Fruit fly (Drosophila melanogaster): ENCODE results near the gene sens-2.

Gene sens-2

DNA sequence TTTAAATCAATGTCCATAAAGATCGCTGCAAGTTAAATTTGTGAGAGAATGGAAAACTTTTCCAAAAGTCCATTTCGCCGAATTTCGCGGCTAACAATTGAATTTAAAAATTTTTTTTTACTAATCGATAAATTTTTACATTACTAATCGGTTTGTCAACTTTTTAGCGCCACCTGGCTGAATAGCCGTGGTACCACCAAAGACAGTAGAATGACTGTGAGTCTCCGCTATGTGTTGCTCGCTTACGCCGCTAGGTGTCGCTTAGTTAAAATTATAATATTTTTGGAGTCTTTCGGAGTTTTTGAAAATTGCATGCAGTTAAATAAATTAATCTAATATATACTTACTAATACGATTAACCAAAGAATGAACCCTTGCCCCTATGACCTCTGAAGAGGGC is 24.3 kb upstream of the sens-2 start (continued):
- peak; percentile 52 for TF ChIP-seq Bdp1 (GFP tag; optimal IDR thresholded peaks at IDR 0.05)
- TF ChIP-seq kni (GFP tag; optimal IDR thresholded peaks at IDR 0.05), result no peak
- TF ChIP-seq ara (GFP tag; IDR thresholded peaks at IDR 0.05), result no peak
- TF ChIP-seq oc (tag; optimal IDR thresholded peaks at IDR 0.05), result no peak
- no peak for TF ChIP-seq yki (optimal IDR thresholded peaks at IDR 0.05)

DNA sequence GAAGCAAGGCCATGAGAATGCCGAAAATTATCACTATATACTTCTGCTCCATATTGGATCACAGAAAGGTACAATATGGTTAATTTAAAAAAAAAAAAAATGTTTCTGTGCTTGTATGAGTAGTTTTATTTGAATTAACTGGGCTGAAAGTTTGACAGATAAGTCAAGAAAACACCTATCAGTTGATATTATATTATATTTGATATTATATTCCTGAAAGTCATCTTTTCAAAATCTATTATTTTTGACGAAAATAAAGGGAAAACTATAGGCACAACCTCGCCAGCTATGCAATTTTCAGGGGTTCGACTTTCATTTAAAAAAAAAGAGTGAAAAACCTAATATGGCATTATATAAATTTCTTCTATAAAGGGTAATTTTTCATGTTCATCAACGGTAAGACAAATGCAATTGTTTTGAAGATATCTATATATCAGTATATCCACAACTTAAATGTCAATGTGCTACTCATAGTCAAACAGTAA is 22.9 kb upstream of the sens-2 start, which contains the start of the genes nrv2 and CG43610:
Gene nrv2, minus strand, starts transcription at position 101 of the 485 bp plus-strand sequence.
Gene CG43610, plus strand, starts transcription at position 435 of the 485 bp plus-strand sequence.
- TF ChIP-seq NFAT (GFP tag; IDR thresholded peaks at IDR 0.05) (no peak), ci (GFP tag; IDR thresholded peaks at IDR 0.05) (no peak)

DNA sequence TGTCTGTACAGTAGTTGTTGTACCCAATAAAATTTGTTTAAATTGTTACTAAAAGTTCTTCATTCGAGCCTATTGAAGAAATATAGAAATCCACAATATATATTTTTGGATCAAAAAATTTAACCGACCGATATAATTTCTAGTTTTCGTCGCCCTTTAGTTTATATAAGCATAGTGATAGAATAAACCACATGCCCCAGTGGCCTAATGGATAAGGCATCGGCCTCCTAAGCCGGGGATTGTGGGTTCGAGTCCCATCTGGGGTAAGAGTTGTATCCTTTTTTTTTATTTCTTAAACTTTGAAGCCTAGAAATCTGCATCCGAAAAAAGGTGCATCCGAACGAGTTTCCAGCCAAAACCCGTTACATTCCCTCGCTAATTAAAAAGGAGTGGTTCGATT is 22.2 kb upstream of the sens-2 start:
- peak; percentile 42; the same call in 2 of the 3 replicates for TF ChIP-seq CG16813 (GFP tag; IDR thresholded peaks at IDR 0.05; ENCODE audit: partially characterized antibody)
- TF ChIP-seq CG16863 (GFP tag; optimal IDR thresholded peaks at IDR 0.05), result no peak
- TF ChIP-seq Hsf (GFP tag; optimal IDR thresholded peaks at IDR 0.05), result no peak
- TF ChIP-seq Opbp (GFP tag; IDR thresholded peaks at IDR 0.05; ENCODE audit: partially characterized antibody), result 0 out of 3 replicates have a peak, but pooled peaks have one; percentile 33
- peak; percentile 86 for TF ChIP-seq Bdp1 (GFP tag; optimal IDR thresholded peaks at IDR 0.05)
- TF ChIP-seq CG6791 (GFP tag; IDR thresholded peaks at IDR 0.05; ENCODE audit: partially characterized antibody), result peak; percentile 55; the same call in 1 of the 3 replicates
- no peak for TF ChIP-seq toy (GFP tag; IDR thresholded peaks at IDR 0.05)
- no peak for TF ChIP-seq luna (GFP tag; optimal IDR thresholded peaks at IDR 0.05)
- peak; percentile 57; the same call in 1 of the 2 replicates for TF ChIP-seq amos (GFP tag; IDR thresholded peaks at IDR 0.05; ENCODE audit: partially characterized antibody)
- no peak for TF ChIP-seq ase (GFP tag; IDR thresholded peaks at IDR 0.05)
- TF ChIP-seq CG12659 (GFP tag; optimal IDR thresholded peaks at IDR 0.05), result no peak
- no peak for TF ChIP-seq peb (GFP tag; IDR thresholded peaks at IDR 0.05)

DNA sequence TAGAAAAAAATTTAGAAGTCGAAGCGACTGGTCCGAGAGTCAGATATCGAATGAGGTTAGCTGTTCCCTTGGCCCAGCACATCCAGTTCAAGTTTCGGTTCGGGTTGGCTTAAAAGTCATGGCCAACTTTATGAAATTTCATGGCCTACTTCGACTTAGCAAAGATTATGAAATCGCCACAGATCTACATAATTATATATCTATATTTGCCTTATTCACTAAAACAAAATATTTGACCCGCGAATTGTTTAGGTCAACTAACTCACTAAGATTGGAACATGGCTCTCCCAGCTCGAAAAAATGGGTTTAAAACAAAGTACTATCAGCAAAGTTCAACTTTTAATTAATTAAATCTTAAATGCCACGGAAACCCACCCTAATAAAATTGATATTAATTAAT is 20.9 kb upstream of the sens-2 start, which contains the start of gene CG17376:
Gene CG17376, minus strand, starts transcription at position 101 of the 400 bp plus-strand sequence.
- TF ChIP-seq Ets97D (GFP tag; optimal IDR thresholded peaks at IDR 0.05), result no peak
- TF ChIP-seq pros (GFP tag; optimal IDR thresholded peaks at IDR 0.05), result no peak

DNA sequence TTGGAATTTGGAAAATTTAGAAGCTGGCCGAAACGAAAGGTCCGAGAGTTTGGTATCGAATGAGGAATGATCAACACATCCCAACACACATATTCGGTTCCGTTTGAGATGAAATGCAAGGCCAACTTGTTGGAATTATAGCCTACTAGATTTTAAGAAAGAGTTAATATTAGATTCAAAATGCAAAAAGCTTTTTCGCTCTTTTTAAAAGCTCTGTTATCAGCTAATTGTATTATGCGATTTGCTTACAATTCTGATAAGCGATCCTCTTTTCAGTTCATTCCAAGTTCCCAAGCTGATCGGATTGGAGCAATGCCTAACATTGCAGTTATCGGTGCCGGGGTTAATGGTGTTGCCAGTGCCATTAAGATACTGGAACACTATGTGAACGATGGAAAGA is 19.0 kb upstream of the sens-2 start, which contains the start of the genes CG17377 and Daao2:
Gene CG17377, minus strand, starts transcription at position 101 of the 400 bp plus-strand sequence.
Gene Daao2, plus strand, starts transcription at position 272 of the 400 bp plus-strand sequence.
- no peak for TF ChIP-seq pho (GFP tag; optimal IDR thresholded peaks at IDR 0.05)
- TF ChIP-seq CG11398 (GFP tag; optimal IDR thresholded peaks at IDR 0.05), result no peak

DNA sequence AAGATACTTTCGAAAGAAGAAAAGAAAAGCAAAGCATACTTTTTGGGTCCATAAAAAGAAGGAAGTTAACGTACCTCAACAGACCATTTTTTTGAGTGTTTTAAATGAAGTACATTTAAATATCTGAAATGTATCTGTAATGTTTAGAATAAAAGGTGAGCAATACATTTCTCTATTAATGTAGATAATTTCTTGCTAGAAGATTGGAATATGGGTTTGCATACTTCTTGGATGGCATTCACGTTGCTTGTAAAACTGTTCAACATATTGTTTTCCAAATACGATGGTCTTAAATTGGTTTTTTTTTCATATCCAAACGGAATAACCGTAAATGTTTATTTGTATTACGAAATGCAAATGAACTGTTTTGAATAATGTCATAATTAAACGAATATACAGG is 16.0 kb upstream of the sens-2 start, which contains the start of gene CG17375:
Gene CG17375, minus strand, starts transcription at position 10 of the 400 bp plus-strand sequence.
- peak; percentile 92 for TF ChIP-seq CG6654 (GFP tag; optimal IDR thresholded peaks at IDR 0.05)
- TF ChIP-seq prd (optimal IDR thresholded peaks at IDR 0.05), result peak in 1 of 2 experiments; percentile 39
- no peak for TF ChIP-seq prd (GFP tag; IDR thresholded peaks at IDR 0.05)
- no peak for TF ChIP-seq az2 (GFP tag; optimal IDR thresholded peaks at IDR 0.05)

DNA sequence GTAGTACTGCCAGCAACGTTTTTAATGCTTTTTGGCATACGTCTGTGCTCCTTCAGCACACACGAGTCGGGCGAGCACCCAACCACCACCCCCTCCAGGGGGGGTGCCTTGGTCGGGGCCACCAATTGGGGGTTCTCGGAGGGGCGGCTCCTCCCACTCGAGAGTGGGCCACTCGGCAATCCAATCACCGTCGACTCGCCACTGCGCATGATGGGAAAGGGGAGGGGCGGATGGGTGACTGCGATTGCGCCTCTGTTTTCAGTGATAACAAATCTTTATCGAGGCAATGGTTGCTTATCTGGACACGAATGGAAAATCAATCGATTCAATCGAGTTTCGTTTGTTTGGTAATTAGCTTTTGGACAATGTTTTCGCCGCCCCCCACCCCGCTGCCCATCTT is 4.2 kb upstream of the sens-2 start:
- TF ChIP-seq CG10979 (tag; optimal IDR thresholded peaks at IDR 0.05) (no peak), Xbp1 (GFP tag; optimal IDR thresholded peaks at IDR 0.05) (no peak), grn (GFP tag; optimal IDR thresholded peaks at IDR 0.05) (peak; percentile 87), CG9437 (GFP tag; optimal IDR thresholded peaks at IDR 0.05) (no peak), dysf (GFP tag; IDR thresholded peaks at IDR 0.05) (no peak), Dp (GFP tag; optimal IDR thresholded peaks at IDR 0.05) (no peak), CG6254 (GFP tag; optimal IDR thresholded peaks at IDR 0.05) (no peak), bab2 (GFP tag; optimal IDR thresholded peaks at IDR 0.05) (no peak), sd (tag; optimal IDR thresholded peaks at IDR 0.05) (peak; percentile 99), cwo (GFP tag; optimal IDR thresholded peaks at IDR 0.05) (no peak), CG17361 (GFP tag; IDR thresholded peaks at IDR 0.05) (no peak), Ravus (GFP tag; IDR thresholded peaks at IDR 0.05) (no peak), CG6654 (GFP tag; optimal IDR thresholded peaks at IDR 0.05) (no peak), CG32767 (GFP tag; IDR thresholded peaks at IDR 0.05) (no peak), Max (GFP tag; optimal IDR thresholded peaks at IDR 0.05) (no peak), Rfx (GFP tag; IDR thresholded peaks at IDR 0.05) (0 out of 2 replicates have a peak, but pooled peaks have one; percentile 24)

All from whole organism, embryonic.